Worm (Caenorhabditis elegans) whole organism, early embryonic: Measurements from ENCODE around the gene C10E2.5.

Experiments
- B0310.2 ChIP-seq: sonication (generic microtip); optimal IDR thresholded peaks from 2 replicates; lab custom pipeline; 2016; ENCODE audit warnings: mild to moderate bottlenecking, missing genetic modification characterization, missing compliant biosample characterization
- F13C5.2 ChIP-seq: sonication (generic microtip); optimal IDR thresholded peaks from 2 replicates; lab custom pipeline; 2017; ENCODE audit warnings: mild to moderate bottlenecking, missing genetic modification characterization, inconsistent platforms, missing compliant biosample characterization
- aly-1 ChIP-seq: sonication (generic microtip); optimal IDR thresholded peaks from 2 replicates; lab custom pipeline; 2016; ENCODE audit warnings: missing genetic modification characterization, missing compliant biosample characterization
- ama-1 ChIP-seq: fragments of 150-350 bp; optimal IDR thresholded peaks from 2 replicates; lab custom pipeline; 2014
- ceh-13 ChIP-seq: fragments of 200-800 bp; sonication (Bioruptor generic); optimal IDR thresholded peaks from 2 replicates; lab custom pipeline; 2018; ENCODE audit warnings: mild to moderate bottlenecking, missing genetic modification characterization, missing compliant biosample characterization
- ceh-36 ChIP-seq: sonication (generic microtip); optimal IDR thresholded peaks from 2 replicates; lab custom pipeline; 2016; ENCODE audit warnings: missing genetic modification characterization, inconsistent platforms, missing compliant biosample characterization
- ets-7 ChIP-seq: sonication (generic microtip); optimal IDR thresholded peaks from 2 replicates; lab custom pipeline; 2016; ENCODE audit warnings: missing genotype, missing genetic modification characterization, missing compliant biosample characterization
- flt-1 ChIP-seq: fragments of 200-800 bp; sonication (Bioruptor generic); IDR thresholded peaks from 2 replicates; pipeline ENCODE4 v1.3.6; 2022; ENCODE audit warnings: missing genetic modification characterization, missing compliant biosample characterization
- hmbx-1 ChIP-seq: sonication (generic microtip); optimal IDR thresholded peaks from 2 replicates; lab custom pipeline; 2016; ENCODE audit warnings: mild to moderate bottlenecking, missing genetic modification characterization, missing compliant biosample characterization
- hmg-4 ChIP-seq: fragments of 200-800 bp; sonication (Bioruptor generic); optimal IDR thresholded peaks from 2 replicates; lab custom pipeline; 2018; ENCODE audit warnings: mild to moderate bottlenecking, missing genetic modification characterization, missing compliant biosample characterization
- hnd-1 ChIP-seq: sonication (generic microtip); optimal IDR thresholded peaks from 2 replicates; lab custom pipeline; 2016; ENCODE audit warnings: missing genetic modification characterization, missing compliant biosample characterization
- pes-1 ChIP-seq: fragments of 200-800 bp; sonication (Bioruptor generic); IDR thresholded peaks from 2 replicates; pipeline ENCODE4 v1.3.6; 2022; ENCODE audit warnings: missing genetic modification reagents, missing genetic modification characterization, missing compliant biosample characterization
- scrt-1 ChIP-seq: fragments of 200-800 bp; sonication (Bioruptor generic); IDR thresholded peaks from 2 replicates; pipeline ENCODE4 v1.3.6; 2022; ENCODE audit warnings: missing genetic modification characterization, missing compliant biosample characterization
- sea-1 ChIP-seq: fragments of 200-800 bp; sonication (Bioruptor generic); conservative IDR thresholded peaks from 2 replicates; pipeline ENCODE4 v1.3.6; 2022; ENCODE audit warnings: missing genetic modification characterization, missing compliant biosample characterization
- tbx-11 ChIP-seq: fragments of 200-800 bp; sonication (Bioruptor generic); IDR thresholded peaks from 2 replicates; pipeline ENCODE4 v1.3.6; 2022; ENCODE audit warnings: missing genetic modification characterization, missing compliant biosample characterization
- tbx-37 ChIP-seq: fragments of 200-800 bp; sonication (Bioruptor generic); conservative IDR thresholded peaks from 2 replicates; pipeline ENCODE4 v1.3.6; 2022; ENCODE audit warnings: missing genetic modification reagents, missing genetic modification characterization, missing compliant biosample characterization
- tra-4 ChIP-seq: sonication (generic microtip); optimal IDR thresholded peaks from 2 replicates; lab custom pipeline; 2017; ENCODE audit warnings: missing genetic modification characterization, missing compliant biosample characterization

Gene C10E2.5

ce11 chrX:16734970-16735369 is 19.4 kb downstream of the C10E2.5 start:
- TF ChIP-seq tra-4 (tag; lab: Kevin White, UChicago) (no peak), F13C5.2 (no peak), ama-1 (lab: Kevin White, UChicago) (no peak), ceh-13 (GFP tag; lab: Kevin White, UChicago) (no peak), hmg-4 (GFP tag; lab: Kevin White, UChicago) (no peak), scrt-1 (GFP tag; lab: Robert Waterston, UW) (no peak), pes-1 (GFP tag; lab: Robert Waterston, UW) (no peak), ceh-36 (tag; lab: Kevin White, UChicago) (no peak), hmbx-1 (tag; lab: Kevin White, UChicago) (no peak), hnd-1 (tag; lab: Kevin White, UChicago) (no peak), ets-7 (tag; lab: Kevin White, UChicago) (no peak), B0310.2 (no peak), aly-1 (tag; lab: Kevin White, UChicago) (no peak)

DNA sequence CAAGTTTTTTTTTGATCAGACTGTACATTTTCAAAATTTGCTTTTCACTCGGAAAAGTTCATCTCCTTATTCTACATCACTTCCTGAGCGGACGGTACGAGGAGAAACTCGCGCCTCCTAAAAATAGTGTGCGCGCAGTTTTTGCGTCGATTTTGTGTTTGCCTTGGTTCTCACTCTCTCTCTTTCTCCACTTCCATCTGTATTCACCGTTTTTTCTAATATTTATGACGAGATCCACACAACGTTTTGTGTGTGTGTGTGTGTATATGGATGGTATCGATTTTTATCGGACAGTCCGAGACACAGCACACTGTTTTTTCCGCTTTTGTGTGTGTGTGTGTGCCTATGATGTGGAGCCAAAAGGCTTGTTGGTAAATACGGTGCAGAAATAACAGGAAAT is 21.0 kb downstream of the C10E2.5 start:
- no peak for TF ChIP-seq ceh-13 (GFP tag; lab: Kevin White, UChicago)
- TF ChIP-seq hnd-1 (tag; lab: Kevin White, UChicago): no peak
- no peak for TF ChIP-seq tbx-37 (GFP tag; lab: Robert Waterston, UW)
- no peak for TF ChIP-seq hmg-4 (GFP tag; lab: Kevin White, UChicago)
- TF ChIP-seq F13C5.2: no peak
- TF ChIP-seq ets-7 (tag; lab: Kevin White, UChicago): no peak
- no peak for TF ChIP-seq scrt-1 (GFP tag; lab: Robert Waterston, UW)
- no peak for TF ChIP-seq B0310.2
- no peak for TF ChIP-seq aly-1 (tag; lab: Kevin White, UChicago)
- no peak for TF ChIP-seq ama-1 (lab: Kevin White, UChicago)

- no peak for TF ChIP-seq tbx-37 (GFP tag; lab: Robert Waterston, UW)
- TF ChIP-seq F13C5.2: no peak
- no peak for TF ChIP-seq ceh-36 (tag; lab: Kevin White, UChicago)
- no peak for TF ChIP-seq scrt-1 (GFP tag; lab: Robert Waterston, UW)
- no peak for TF ChIP-seq ama-1 (lab: Kevin White, UChicago)
- TF ChIP-seq flt-1 (GFP tag; lab: Robert Waterston, UW): no peak
Observed at ce11 chrX:16732259-16732658, 22.1 kb downstream of the C10E2.5 start.

- TF ChIP-seq aly-1 (tag; lab: Kevin White, UChicago) (no peak), tbx-11 (GFP tag; lab: Robert Waterston, UW) (no peak), flt-1 (GFP tag; lab: Robert Waterston, UW) (no peak), ceh-13 (GFP tag; lab: Kevin White, UChicago) (no peak), tra-4 (tag; lab: Kevin White, UChicago) (no peak), B0310.2 (no peak), pes-1 (GFP tag; lab: Robert Waterston, UW) (no peak), tbx-37 (GFP tag; lab: Robert Waterston, UW) (no peak), hnd-1 (tag; lab: Kevin White, UChicago) (no peak), hmbx-1 (tag; lab: Kevin White, UChicago) (no peak), hmg-4 (GFP tag; lab: Kevin White, UChicago) (no peak), sea-1 (GFP tag; lab: Robert Waterston, UW) (no peak), scrt-1 (GFP tag; lab: Robert Waterston, UW) (no peak), ets-7 (tag; lab: Kevin White, UChicago) (no peak)
Observed at ce11 chrX:16731167-16731566, 23.2 kb downstream of the C10E2.5 start.

DNA sequence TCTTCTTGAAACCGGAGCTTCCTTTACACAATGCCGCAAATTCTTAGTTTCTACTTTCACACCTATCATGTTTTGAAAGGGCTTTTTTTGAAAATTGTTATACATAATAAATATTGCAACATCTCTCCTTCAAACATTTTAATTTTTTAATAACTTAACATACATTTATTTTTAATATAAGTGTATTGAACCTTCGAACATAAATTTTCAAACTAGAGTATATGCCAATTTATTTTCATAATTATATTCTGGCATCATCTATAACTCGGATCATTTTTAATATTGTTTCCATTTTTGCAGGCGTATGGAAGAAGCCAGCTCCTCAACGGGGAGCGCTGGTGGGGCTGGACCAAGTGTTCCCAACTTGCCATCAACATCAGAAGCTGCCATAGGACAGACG is 25.1 kb downstream of the C10E2.5 start, which contains the start of gene hda-4:
Gene hda-4 (plus strand): TSS at position 301 of the 400 bp plus-strand sequence.
- TF ChIP-seq B0310.2: no peak
- TF ChIP-seq F13C5.2: no peak
- TF ChIP-seq hmg-4 (GFP tag; lab: Kevin White, UChicago): no peak
- no peak for TF ChIP-seq sea-1 (GFP tag; lab: Robert Waterston, UW)
- TF ChIP-seq tbx-11 (GFP tag; lab: Robert Waterston, UW): no peak
- TF ChIP-seq ceh-36 (tag; lab: Kevin White, UChicago): no peak
- TF ChIP-seq ama-1 (lab: Kevin White, UChicago): no peak

ce11 chrX:16726879-16727278 is 27.5 kb downstream of the C10E2.5 start:
- TF ChIP-seq flt-1 (GFP tag; lab: Robert Waterston, UW): peak; percentile 24; the same call in 1 of the 2 replicates
- TF ChIP-seq ama-1 (lab: Kevin White, UChicago): no peak
- TF ChIP-seq ceh-36 (tag; lab: Kevin White, UChicago): peak; percentile 8
- TF ChIP-seq sea-1 (GFP tag; lab: Robert Waterston, UW): no peak
- TF ChIP-seq aly-1 (tag; lab: Kevin White, UChicago): peak; percentile 27
- TF ChIP-seq tbx-11 (GFP tag; lab: Robert Waterston, UW): no peak
- no peak for TF ChIP-seq hmbx-1 (tag; lab: Kevin White, UChicago)
- TF ChIP-seq hnd-1 (tag; lab: Kevin White, UChicago): no peak
- TF ChIP-seq F13C5.2: peak; percentile 74
- TF ChIP-seq ets-7 (tag; lab: Kevin White, UChicago): no peak
- peak; percentile 89 for TF ChIP-seq hmg-4 (GFP tag; lab: Kevin White, UChicago)
- no peak for TF ChIP-seq B0310.2
- TF ChIP-seq pes-1 (GFP tag; lab: Robert Waterston, UW): peak; percentile 58
- no peak for TF ChIP-seq ceh-13 (GFP tag; lab: Kevin White, UChicago)
- 0 out of 2 replicates have a peak, but pooled peaks have one; percentile 38 for TF ChIP-seq tbx-37 (GFP tag; lab: Robert Waterston, UW)
- no peak for TF ChIP-seq scrt-1 (GFP tag; lab: Robert Waterston, UW)
- TF ChIP-seq tra-4 (tag; lab: Kevin White, UChicago): no peak

DNA sequence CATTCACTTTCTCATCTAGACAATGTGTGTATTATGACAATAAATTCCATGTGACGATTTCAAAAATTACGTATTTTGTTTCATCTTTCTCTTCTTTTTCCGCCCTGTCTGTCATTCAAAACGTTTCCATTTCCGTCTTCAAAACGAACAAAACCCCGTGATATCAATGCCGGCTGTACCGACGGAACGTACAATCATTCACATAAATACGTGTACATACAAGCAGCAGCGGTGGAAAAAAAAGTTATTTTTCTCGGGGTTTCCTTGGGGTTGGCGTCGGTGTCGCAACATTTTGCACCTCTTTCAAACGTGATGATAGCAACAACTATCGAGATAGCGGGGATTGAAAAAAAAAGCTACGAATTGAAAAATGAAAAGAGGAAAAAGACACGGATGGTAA is 29.4 kb downstream of the C10E2.5 start:
- TF ChIP-seq hmg-4 (GFP tag; lab: Kevin White, UChicago): no peak
- no peak for TF ChIP-seq ceh-13 (GFP tag; lab: Kevin White, UChicago)
- no peak for TF ChIP-seq aly-1 (tag; lab: Kevin White, UChicago)
- no peak for TF ChIP-seq ceh-36 (tag; lab: Kevin White, UChicago)
- TF ChIP-seq tra-4 (tag; lab: Kevin White, UChicago): no peak
- TF ChIP-seq sea-1 (GFP tag; lab: Robert Waterston, UW): no peak
- no peak for TF ChIP-seq pes-1 (GFP tag; lab: Robert Waterston, UW)
- no peak for TF ChIP-seq tbx-37 (GFP tag; lab: Robert Waterston, UW)
- no peak for TF ChIP-seq tbx-11 (GFP tag; lab: Robert Waterston, UW)
- TF ChIP-seq hnd-1 (tag; lab: Kevin White, UChicago): no peak
- no peak for TF ChIP-seq B0310.2
- TF ChIP-seq F13C5.2: no peak
- TF ChIP-seq ama-1 (lab: Kevin White, UChicago): no peak
- no peak for TF ChIP-seq scrt-1 (GFP tag; lab: Robert Waterston, UW)
- no peak for TF ChIP-seq hmbx-1 (tag; lab: Kevin White, UChicago)
- TF ChIP-seq ets-7 (tag; lab: Kevin White, UChicago): no peak
- TF ChIP-seq flt-1 (GFP tag; lab: Robert Waterston, UW): no peak
